Worm (Caenorhabditis elegans): ENCODE results near the gene R01B10.2.
"Not testable (repeated sequence)": the region's sequence is repeated elsewhere in the genome, so short reads cannot be mapped to it uniquely, and the experiment has no call there.

R01B10.2 gene

ce11 chrV:6041375-6041774 is at the start of gene R01B10.2:
Gene R01B10.2, minus strand, starts transcription at chrV:6041475.
- no peak for TF ChIP-seq irx-1 (tag; optimal IDR thresholded peaks at IDR 0.05)
- TF ChIP-seq dpl-1 (GFP tag; optimal IDR thresholded peaks at IDR 0.05), result no peak
- no peak for TF ChIP-seq lin-35 (GFP tag; optimal IDR thresholded peaks at IDR 0.05)
- TF ChIP-seq efl-3 (GFP tag; optimal IDR thresholded peaks at IDR 0.05), result no peak
- TF ChIP-seq ceh-90 (tag; optimal IDR thresholded peaks at IDR 0.05), result no peak
- no peak for TF ChIP-seq egl-13 (tag; optimal IDR thresholded peaks at IDR 0.05)
- no peak for TF ChIP-seq vab-15 (tag; optimal IDR thresholded peaks at IDR 0.05)
- TF ChIP-seq lin-14 (GFP tag; optimal IDR thresholded peaks at IDR 0.05), result no peak
- TF ChIP-seq lin-15B (tag; optimal IDR thresholded peaks at IDR 0.05), result no peak
- no peak for TF ChIP-seq lin-13 (GFP tag; optimal IDR thresholded peaks at IDR 0.05)
- TF ChIP-seq nhr-12 (tag; optimal IDR thresholded peaks at IDR 0.05), result no peak
- TF ChIP-seq ceh-8 (GFP tag; optimal IDR thresholded peaks at IDR 0.05), result no peak
- no peak for TF ChIP-seq ztf-11 (tag; optimal IDR thresholded peaks at IDR 0.05)
- no peak for TF ChIP-seq lir-3 (tag; optimal IDR thresholded peaks at IDR 0.05; ENCODE audit: poor library complexity)

ce11 chrV:6069968-6070367 is 28.7 kb upstream of the R01B10.2 start, which contains the start of gene fbxa-214:
Gene fbxa-214, minus strand, starts transcription at chrV:6070068.
- not testable (repeated sequence) for TF ChIP-seq pax-3, blmp-1, C34B4.2 (tag; optimal IDR thresholded peaks at IDR 0.05)

ce11 chrV:6067112-6067511 is 25.8 kb upstream of the R01B10.2 start, which contains the start of gene srh-10:
Gene srh-10, minus strand, starts transcription at chrV:6067140.
- TF ChIP-seq nhr-11 (tag; optimal IDR thresholded peaks at IDR 0.05) (peak; percentile 21), fkh-8 (tag; optimal IDR thresholded peaks at IDR 0.05) (peak; percentile 80), sox-4 (tag; optimal IDR thresholded peaks at IDR 0.05) (peak; percentile 54), nhr-20 (tag; optimal IDR thresholded peaks at IDR 0.05) (no peak)

ce11 chrV:6063330-6063729 is 22.1 kb upstream of the R01B10.2 start, which contains the start of gene Y38A10A.2:
Gene Y38A10A.2, minus strand, starts transcription at chrV:6063430.
- TF ChIP-seq snpc-4 (tag; optimal IDR thresholded peaks at IDR 0.05), result no peak
- no peak for TF ChIP-seq nhr-84 (tag; optimal IDR thresholded peaks at IDR 0.05)
- TF ChIP-seq rnt-1 (tag; optimal IDR thresholded peaks at IDR 0.05), result no peak
- TF ChIP-seq efl-1 (optimal IDR thresholded peaks at IDR 0.05), result no peak
- TF ChIP-seq efl-1 (GFP tag; optimal IDR thresholded peaks at IDR 0.05 in 1 of 2), result peak in 1 of 2 experiments; percentile 76
- no peak for TF ChIP-seq nhr-11 (tag; optimal IDR thresholded peaks at IDR 0.05)
- TF ChIP-seq mef-2 (tag; optimal IDR thresholded peaks at IDR 0.05), result no peak

- no peak for TF ChIP-seq unc-98 (GFP tag; IDR thresholded peaks at IDR 0.05)
- no peak for TF ChIP-seq lin-14 (GFP tag; optimal IDR thresholded peaks at IDR 0.05)
- TF ChIP-seq isw-1 (GFP tag; IDR thresholded peaks at IDR 0.05), result no peak
- TF ChIP-seq unc-86 (tag; optimal IDR thresholded peaks at IDR 0.05), result no peak
- TF ChIP-seq nhr-71 (tag; optimal IDR thresholded peaks at IDR 0.05), result no peak
- no peak for TF ChIP-seq fkh-4 (tag; optimal IDR thresholded peaks at IDR 0.05; ENCODE audit: borderline replicate concordance)
- TF ChIP-seq pqm-1 (tag; optimal IDR thresholded peaks at IDR 0.05), result no peak
- TF ChIP-seq tbx-2 (tag; optimal IDR thresholded peaks at IDR 0.05), result no peak
- no peak for TF ChIP-seq rnt-1 (tag; optimal IDR thresholded peaks at IDR 0.05)
- no peak for TF ChIP-seq egl-13 (tag; optimal IDR thresholded peaks at IDR 0.05)
- no peak for TF ChIP-seq ceh-63 (GFP tag; optimal IDR thresholded peaks at IDR 0.05)
- TF ChIP-seq ceh-88 (GFP tag; IDR thresholded peaks at IDR 0.05), result no peak
These were observed 14.0 kb upstream of the R01B10.2 start, which contains the start of gene srd-20 for ce11 chrV:6055289-6055688. Gene srd-20, plus strand, starts transcription at chrV:6055589.
